Fruit fly (Drosophila melanogaster) whole organism, embryonic: ENCODE data around the gene CG42240.

Experiments used
- Atf3 ChIP-seq: fragments of 200-800 bp; sonication (Bioruptor generic); optimal IDR thresholded peaks from 3 replicates; lab custom pipeline; 2016; ENCODE audit warnings: missing biosample characterization, missing genetic modification characterization
- Blimp-1 ChIP-seq: fragments of 200-800 bp; sonication (Bioruptor generic); optimal IDR thresholded peaks from 3 replicates; lab custom pipeline; 2018; ENCODE audit warnings: missing biosample characterization, missing genetic modification characterization, mild to moderate bottlenecking, moderate library complexity, missing genetic modification reagents
- CG10209 ChIP-seq: fragments of 200-800 bp; sonication (Bioruptor generic); optimal IDR thresholded peaks from 3 replicates; lab custom pipeline; 2017; ENCODE audit warnings: missing biosample characterization, mild to moderate bottlenecking, missing genetic modification characterization, missing genetic modification reagents
- CG1024 ChIP-seq: fragments of 200-800 bp; sonication (Bioruptor generic); IDR thresholded peaks from 2 replicates; pipeline ENCODE4 v1.3.6; 2022; ENCODE audit warnings: missing biosample characterization, missing genetic modification characterization
- CG10462 ChIP-seq: fragments of 200-800 bp; sonication (Bioruptor generic); optimal IDR thresholded peaks from 2 replicates; lab custom pipeline; 2016; ENCODE audit warnings: missing biosample characterization, missing genetic modification characterization
- CG10959 ChIP-seq: fragments of 200-800 bp; sonication (Bioruptor generic); IDR thresholded peaks from 2 replicates; pipeline ENCODE4 v1.3.6; 2022; ENCODE audit warnings: missing biosample characterization, missing genetic modification characterization
- CG10979 ChIP-seq: fragments of 200-800 bp; sonication (Bioruptor generic); optimal IDR thresholded peaks from 2 replicates; lab custom pipeline; 2018; ENCODE audit warnings: missing biosample characterization, mild to moderate bottlenecking, missing genetic modification characterization, moderate library complexity
- CG12104 ChIP-seq: fragments of 200-800 bp; sonication (Bioruptor generic); optimal IDR thresholded peaks from 3 replicates; lab custom pipeline; 2016; ENCODE audit warnings: missing biosample characterization, missing genetic modification characterization
- CG12391 ChIP-seq: fragments of 200-800 bp; sonication (Bioruptor generic); optimal IDR thresholded peaks from 3 replicates; lab custom pipeline; 2018; ENCODE audit warnings: missing biosample characterization, mild to moderate bottlenecking, missing genetic modification characterization, moderate library complexity
- CG13296 ChIP-seq: fragments of 200-800 bp; sonication (Bioruptor generic); optimal IDR thresholded peaks from 3 replicates; lab custom pipeline; 2018; ENCODE audit warnings: missing biosample characterization, mild to moderate bottlenecking, missing genetic modification characterization
- CG14860 ChIP-seq: fragments of 200-800 bp; sonication (Bioruptor generic); IDR thresholded peaks from 3 replicates; pipeline ENCODE4 v1.3.6; 2022; ENCODE audit warnings: missing biosample characterization, missing genetic modification characterization; ENCODE audit not compliant: partially characterized antibody
- CG15073 ChIP-seq: fragments of 200-800 bp; sonication (Bioruptor generic); optimal IDR thresholded peaks from 2 replicates; lab custom pipeline; 2016; ENCODE audit warnings: missing biosample characterization, missing genetic modification characterization
- CG1603 ChIP-seq: fragments of 200-800 bp; sonication (Bioruptor generic); optimal IDR thresholded peaks from 2 replicates; lab custom pipeline; 2019; ENCODE audit warnings: missing biosample characterization, mild to moderate bottlenecking, missing genetic modification characterization, moderate library complexity
- CG18262 ChIP-seq: fragments of 200-800 bp; optimal IDR thresholded peaks from 3 replicates; lab custom pipeline; 2019; ENCODE audit warnings: missing biosample characterization, mild to moderate bottlenecking, missing genetic modification characterization, moderate library complexity
- CG2712 ChIP-seq: fragments of 200-800 bp; optimal IDR thresholded peaks from 3 replicates; lab custom pipeline; 2019; ENCODE audit warnings: missing biosample characterization, mild to moderate bottlenecking, missing genetic modification characterization, moderate library complexity
- CG3163 ChIP-seq: fragments of 200-800 bp; sonication (Bioruptor generic); optimal IDR thresholded peaks from 3 replicates; lab custom pipeline; 2016; ENCODE audit warnings: missing biosample characterization, missing genetic modification characterization
- CG34422 ChIP-seq: fragments of 200-800 bp; sonication (Bioruptor generic); IDR thresholded peaks from 3 replicates; pipeline ENCODE4 v1.3.6; 2022; ENCODE audit warnings: missing biosample characterization, missing genetic modification characterization
- CG4617 ChIP-seq: fragments of 200-800 bp; sonication (Bioruptor generic); optimal IDR thresholded peaks from 3 replicates; lab custom pipeline; 2016; ENCODE audit warnings: missing biosample characterization, missing genetic modification characterization, borderline replicate concordance
- CG5180 ChIP-seq: fragments of 200-800 bp; sonication (Bioruptor generic); optimal IDR thresholded peaks from 3 replicates; lab custom pipeline; 2017; ENCODE audit warnings: missing biosample characterization, missing genetic modification characterization, mild to moderate bottlenecking, moderate library complexity, missing genetic modification reagents
- CG5953 ChIP-seq: fragments of 200-800 bp; sonication (Bioruptor generic); IDR thresholded peaks from 2 replicates; pipeline ENCODE4 v1.3.6; 2022; ENCODE audit warnings: missing biosample characterization, missing genetic modification characterization
- CG6254 ChIP-seq: fragments of 200-800 bp; sonication (Bioruptor generic); optimal IDR thresholded peaks from 3 replicates; lab custom pipeline; 2017; ENCODE audit warnings: mild to moderate bottlenecking, missing biosample characterization, missing genetic modification reagents, missing genetic modification characterization
- CG6654 ChIP-seq: fragments of 200-800 bp; sonication (Bioruptor generic); optimal IDR thresholded peaks from 2 replicates; lab custom pipeline; 2017; ENCODE audit warnings: missing biosample characterization, mild to moderate bottlenecking, missing genetic modification characterization
- CHES-1-like ChIP-seq: fragments of 200-800 bp; sonication (Bioruptor generic); optimal IDR thresholded peaks from 2 replicates; lab custom pipeline; 2016; ENCODE audit warnings: missing biosample characterization, missing genetic modification characterization
- CkIIα-i1 ChIP-seq: fragments of 200-800 bp; sonication (Bioruptor generic); IDR thresholded peaks from 2 replicates; pipeline ENCODE4 v1.3.6; 2022; ENCODE audit warnings: missing biosample characterization, missing genetic modification characterization
- ERR ChIP-seq: fragments of 200-800 bp; sonication (Bioruptor generic); optimal IDR thresholded peaks from 2 replicates; lab custom pipeline; 2016; ENCODE audit warnings: missing biosample characterization, missing genetic modification characterization
- HLH4C ChIP-seq: fragments of 200-800 bp; sonication (Bioruptor generic); IDR thresholded peaks from 3 replicates; pipeline ENCODE4 v1.3.6; 2022; ENCODE audit warnings: missing biosample characterization, missing genetic modification characterization; ENCODE audit not compliant: partially characterized antibody
- Max ChIP-seq: fragments of 200-800 bp; sonication (Bioruptor generic); optimal IDR thresholded peaks from 2 replicates; lab custom pipeline; 2016; ENCODE audit warnings: missing biosample characterization, mild to moderate bottlenecking, missing genetic modification characterization
- NK7.1 ChIP-seq: fragments of 200-800 bp; sonication (Bioruptor generic); optimal IDR thresholded peaks from 3 replicates; lab custom pipeline; 2016; ENCODE audit warnings: missing biosample characterization, missing genetic modification characterization
- Optix ChIP-seq: fragments of 200-800 bp; sonication (Bioruptor generic); IDR thresholded peaks from 3 replicates; pipeline ENCODE4 v1.3.6; 2022; ENCODE audit warnings: missing biosample characterization, missing genetic modification characterization
- Poxn ChIP-seq: fragments of 200-800 bp; sonication (Bioruptor generic); IDR thresholded peaks from 2 replicates; pipeline ENCODE4 v1.3.6; 2022; ENCODE audit warnings: missing biosample characterization, missing genetic modification characterization
- Rfx ChIP-seq: fragments of 200-800 bp; sonication (Bioruptor generic); IDR thresholded peaks from 2 replicates; pipeline ENCODE4 v1.3.6; 2022; ENCODE audit warnings: missing biosample characterization, missing genetic modification characterization
- Side ChIP-seq: fragments of 200-800 bp; sonication (Bioruptor generic); optimal IDR thresholded peaks from 2 replicates; lab custom pipeline; 2016; ENCODE audit warnings: missing biosample characterization, missing genetic modification characterization
- ara ChIP-seq: fragments of 200-800 bp; sonication (Bioruptor generic); IDR thresholded peaks from 2 replicates; pipeline ENCODE4 v1.3.6; 2022; ENCODE audit warnings: missing biosample characterization, missing genetic modification characterization
- ash1 ChIP-seq: fragments of 200-800 bp; sonication (Bioruptor generic); optimal IDR thresholded peaks from 2 replicates; lab custom pipeline; 2018; ENCODE audit warnings: missing biosample characterization, mild to moderate bottlenecking, missing genetic modification characterization
- bab2 ChIP-seq: fragments of 200-800 bp; sonication (Bioruptor generic); optimal IDR thresholded peaks from 2 replicates; lab custom pipeline; 2016; ENCODE audit warnings: missing biosample characterization, missing genetic modification characterization
- ci ChIP-seq: fragments of 200-800 bp; sonication (Bioruptor generic); IDR thresholded peaks from 3 replicates; pipeline ENCODE4 v1.3.6; 2022; ENCODE audit warnings: missing biosample characterization, missing genetic modification characterization
- corto ChIP-seq: fragments of 200-800 bp; sonication (Bioruptor generic); optimal IDR thresholded peaks from 2 replicates; lab custom pipeline; 2016; ENCODE audit warnings: missing biosample characterization, mild to moderate bottlenecking, missing genetic modification characterization, moderate library complexity
- croc ChIP-seq: fragments of 200-800 bp; sonication (Bioruptor generic); conservative IDR thresholded peaks from 3 replicates; pipeline ENCODE4 v1.3.6; 2022; ENCODE audit warnings: missing biosample characterization, missing genetic modification characterization
- grn ChIP-seq: fragments of 200-800 bp; sonication (Bioruptor generic); optimal IDR thresholded peaks from 3 replicates; lab custom pipeline; 2017; ENCODE audit warnings: missing biosample characterization, missing genetic modification characterization
- gro ChIP-seq: fragments of 200-800 bp; sonication (Bioruptor generic); optimal IDR thresholded peaks from 2 replicates; lab custom pipeline; 2016; ENCODE audit warnings: missing biosample characterization, missing genetic modification characterization
- gsb-n ChIP-seq: fragments of 200-800 bp; sonication (Bioruptor generic); optimal IDR thresholded peaks from 3 replicates; lab custom pipeline; 2018; ENCODE audit warnings: missing biosample characterization, mild to moderate bottlenecking, missing genetic modification characterization
- hb ChIP-seq: fragments of 200-800 bp; sonication (Bioruptor generic); IDR thresholded peaks from 3 replicates; pipeline ENCODE4 v1.3.6; 2022; ENCODE audit warnings: missing biosample characterization, missing genetic modification characterization; ENCODE audit not compliant: partially characterized antibody
- lab ChIP-seq: fragments of 200-800 bp; sonication (Bioruptor generic); optimal IDR thresholded peaks from 3 replicates; lab custom pipeline; 2017; ENCODE audit warnings: missing biosample characterization, missing genetic modification characterization, mild to moderate bottlenecking, moderate library complexity, missing genetic modification reagents
- mirr ChIP-seq: fragments of 200-800 bp; sonication (Bioruptor generic); optimal IDR thresholded peaks from 3 replicates; lab custom pipeline; 2018; ENCODE audit warnings: missing biosample characterization, mild to moderate bottlenecking, missing genetic modification characterization
- psq ChIP-seq: fragments of 200-800 bp; sonication (Bioruptor generic); optimal IDR thresholded peaks from 2 replicates; lab custom pipeline; 2017; ENCODE audit warnings: missing biosample characterization, missing genetic modification characterization
- rib ChIP-seq: fragments of 200-800 bp; sonication (Bioruptor generic); IDR thresholded peaks from 2 replicates; pipeline ENCODE4 v1.3.6; 2022; ENCODE audit warnings: missing biosample characterization, missing genetic modification characterization
- row ChIP-seq: fragments of 200-800 bp; sonication (Bioruptor generic); IDR thresholded peaks from 3 replicates; pipeline ENCODE4 v1.3.6; 2022; ENCODE audit warnings: missing biosample characterization, missing genetic modification characterization
- sd ChIP-seq: fragments of 200-800 bp; sonication (Bioruptor generic); optimal IDR thresholded peaks from 3 replicates; lab custom pipeline; 2018; ENCODE audit warnings: missing biosample characterization, mild to moderate bottlenecking, missing genetic modification characterization, moderate library complexity
- tna ChIP-seq: fragments of 200-800 bp; sonication (Bioruptor generic); IDR thresholded peaks from 2 replicates; pipeline ENCODE4 v1.3.6; 2022; ENCODE audit warnings: missing biosample characterization, missing genetic modification characterization; ENCODE audit not compliant: partially characterized antibody
- z ChIP-seq: fragments of 200-800 bp; sonication (Bioruptor generic); IDR thresholded peaks from 3 replicates; pipeline ENCODE4 v1.3.6; 2022; ENCODE audit warnings: missing biosample characterization, missing genetic modification characterization
- zen ChIP-seq: fragments of 200-800 bp; sonication (Bioruptor generic); optimal IDR thresholded peaks from 3 replicates; lab custom pipeline; 2018; ENCODE audit warnings: missing biosample characterization, mild to moderate bottlenecking, missing genetic modification characterization, moderate library complexity
- zf30C ChIP-seq: fragments of 200-800 bp; sonication (Bioruptor generic); optimal IDR thresholded peaks from 3 replicates; lab custom pipeline; 2018; ENCODE audit warnings: missing biosample characterization, mild to moderate bottlenecking, missing genetic modification characterization

CG42240 gene

DNA sequence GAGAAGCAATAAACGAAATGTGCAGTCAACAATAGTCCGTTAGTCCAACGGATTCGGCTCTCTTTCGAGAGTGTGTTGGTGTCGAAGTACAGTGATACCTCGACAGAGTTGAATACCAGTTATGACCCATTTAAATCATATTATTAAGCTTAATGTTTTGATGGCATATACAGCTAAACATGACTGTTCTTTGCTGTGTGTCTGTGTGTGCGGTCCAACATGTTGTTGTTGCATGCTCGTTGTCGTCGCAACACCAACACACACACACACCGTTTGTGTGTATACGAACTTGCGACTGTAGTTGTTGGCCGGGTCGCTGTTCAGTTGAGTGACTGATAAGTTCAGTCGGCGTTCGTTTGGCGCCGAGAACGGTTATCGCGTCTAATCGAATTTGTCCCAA lies 21.8 kb upstream of the CG42240 start, which contains the start of gene CG15894 (continued):
- no peak for TF ChIP-seq CG12391 (tag; lab: Kevin White, UChicago)
- no peak for TF ChIP-seq ci
- no peak for TF ChIP-seq hb (GFP tag; lab: Robert Waterston, UW)
- TF ChIP-seq CG1024 (GFP tag; lab: Robert Waterston, UW): no peak
- peak; percentile 97 for TF ChIP-seq CG5180 (GFP tag; lab: Kevin White, UChicago)
- no peak for TF ChIP-seq gsb-n (tag; lab: Kevin White, UChicago)
- no peak for TF ChIP-seq CG34422 (GFP tag; lab: Robert Waterston, UW)
- TF ChIP-seq CG4617 (GFP tag; lab: Kevin White, UChicago): no peak
- no peak for TF ChIP-seq corto (GFP tag; lab: Kevin White, UChicago)
- no peak for TF ChIP-seq ERR (GFP tag; lab: Kevin White, UChicago)
- TF ChIP-seq CkIIα-i1 (GFP tag; lab: Robert Waterston, UW): no peak
- peak; percentile 64 for TF ChIP-seq row (GFP tag; lab: Robert Waterston, UW)
- no peak for TF ChIP-seq CG2712 (tag; lab: Kevin White, UChicago)
- no peak for TF ChIP-seq zf30C (GFP tag; lab: Kevin White, UChicago)
- TF ChIP-seq CG12104 (GFP tag; lab: Kevin White, UChicago): no peak
- TF ChIP-seq bab2: no peak
- TF ChIP-seq zen (tag; lab: Kevin White, UChicago): no peak
- no peak for TF ChIP-seq mirr
- TF ChIP-seq ash1 (GFP tag; lab: Kevin White, UChicago): no peak
- TF ChIP-seq z (GFP tag; lab: Robert Waterston, UW): no peak
- no peak for TF ChIP-seq CG14860 (GFP tag; lab: Robert Waterston, UW)
- no peak for TF ChIP-seq CG6654 (GFP tag; lab: Kevin White, UChicago)
- no peak for TF ChIP-seq CG10462
- no peak for TF ChIP-seq CG10979
- TF ChIP-seq Rfx: peak; percentile 30; the same call in 1 of the 2 replicates
- peak; percentile 29 for TF ChIP-seq lab
- no peak for TF ChIP-seq Side
- no peak for TF ChIP-seq HLH4C (GFP tag; lab: Robert Waterston, UW)
- no peak for TF ChIP-seq CG15073 (GFP tag; lab: Kevin White, UChicago)
- no peak for TF ChIP-seq Atf3
- no peak for TF ChIP-seq Poxn
- TF ChIP-seq Blimp-1 (GFP tag; lab: Kevin White, UChicago): peak; percentile 3
- TF ChIP-seq CG1603 (tag; lab: Kevin White, UChicago): peak; percentile 42
- no peak for TF ChIP-seq NK7.1 (GFP tag; lab: Kevin White, UChicago)
- TF ChIP-seq Max (GFP tag; lab: Kevin White, UChicago): no peak
- TF ChIP-seq CG18262 (tag; lab: Kevin White, UChicago): no peak
- TF ChIP-seq ara (GFP tag; lab: Robert Waterston, UW): no peak
- no peak for TF ChIP-seq croc (GFP tag; lab: Robert Waterston, UW)
- no peak for TF ChIP-seq rib (GFP tag; lab: Robert Waterston, UW)
- TF ChIP-seq CG13296 (GFP tag; lab: Kevin White, UChicago): peak; percentile 8
- TF ChIP-seq CG5953 (GFP tag; lab: Robert Waterston, UW): no peak
- TF ChIP-seq CG3163 (GFP tag; lab: Kevin White, UChicago): no peak
- no peak for TF ChIP-seq CG10959 (GFP tag; lab: Robert Waterston, UW)
- TF ChIP-seq gro (GFP tag; lab: Kevin White, UChicago): no peak
- TF ChIP-seq psq (GFP tag; lab: Kevin White, UChicago): no peak
- TF ChIP-seq CG10209: no peak
- TF ChIP-seq CHES-1-like (GFP tag; lab: Kevin White, UChicago): no peak
- no peak for TF ChIP-seq tna
- TF ChIP-seq CG6254 (GFP tag; lab: Kevin White, UChicago): no peak
- TF ChIP-seq Optix (GFP tag; lab: Robert Waterston, UW): no peak
- TF ChIP-seq sd (tag; lab: Kevin White, UChicago): no peak
- no peak for TF ChIP-seq grn
